Worm (Caenorhabditis elegans) whole organism, mixed stage, embryonic: Measurements from ENCODE around the gene copb-2.

ENCODE experiments used
- M03D4.4 ChIP-seq: sonication (generic microtip); optimal IDR thresholded peaks from 2 replicates; lab custom pipeline; 2017; ENCODE audit warnings: mild to moderate bottlenecking, missing genetic modification characterization, missing compliant biosample characterization
- blmp-1 ChIP-seq: fragments of 150-350 bp; optimal IDR thresholded peaks from 2 replicates; lab custom pipeline; 2014; ENCODE audit warnings: missing biosample characterization, missing genetic modification characterization
- ceh-39 ChIP-seq: fragments of 150-350 bp; optimal IDR thresholded peaks from 2 replicates; lab custom pipeline; 2014; ENCODE audit warnings: missing biosample characterization, missing genetic modification characterization
- cnd-1 ChIP-seq: fragments of 200-800 bp; sonication (Bioruptor generic); optimal IDR thresholded peaks from 2 replicates; lab custom pipeline; 2018; ENCODE audit warnings: mild to moderate bottlenecking, missing genetic modification characterization, missing compliant biosample characterization
- elt-1 ChIP-seq: sonication (generic microtip); optimal IDR thresholded peaks from 2 replicates; lab custom pipeline; 2017; ENCODE audit warnings: missing genetic modification characterization, mild to moderate bottlenecking, missing compliant biosample characterization, antibody characterized with exemption, moderate library complexity, borderline replicate concordance; ENCODE audit not compliant: insufficient read depth
- elt-3 ChIP-seq: fragments of 150-350 bp; optimal IDR thresholded peaks from 2 replicates; lab custom pipeline; 2014; ENCODE audit warnings: missing biosample characterization, missing genetic modification characterization
- lin-13 ChIP-seq: fragments of 150-350 bp; optimal IDR thresholded peaks from 2 replicates; lab custom pipeline; 2014; ENCODE audit warnings: missing biosample characterization, missing genetic modification characterization
- mep-1 ChIP-seq: fragments of 150-350 bp; optimal IDR thresholded peaks from 2 replicates; lab custom pipeline; 2017; ENCODE audit warnings: missing biosample characterization, missing genetic modification reagents, missing genetic modification characterization, inconsistent platforms
- nhr-237 ChIP-seq: fragments of 150-350 bp; optimal IDR thresholded peaks from 2 replicates; lab custom pipeline; 2014; ENCODE audit warnings: missing biosample characterization, missing genetic modification characterization
- pha-4 ChIP-seq: fragments of 150-350 bp; optimal IDR thresholded peaks from 2 replicates; lab custom pipeline; 2018; ENCODE audit warnings: missing biosample characterization, missing genetic modification reagents, missing genetic modification characterization
- snpc-4 ChIP-seq: fragments of 150-350 bp; optimal IDR thresholded peaks from 2 replicates; lab custom pipeline; 2014; ENCODE audit warnings: missing biosample characterization, missing genetic modification characterization
- unc-62 ChIP-seq: fragments of 150-350 bp; optimal IDR thresholded peaks from 2 replicates; lab custom pipeline; 2014; ENCODE audit warnings: missing biosample characterization, missing genetic modification reagents, missing genetic modification characterization
- zip-8 ChIP-seq: fragments of 150-350 bp; optimal IDR thresholded peaks from 2 replicates; lab custom pipeline; 2014; ENCODE audit warnings: missing biosample characterization, missing genetic modification characterization
- ztf-11 ChIP-seq: fragments of 150-350 bp; optimal IDR thresholded peaks from 2 replicates; lab custom pipeline; 2014; ENCODE audit warnings: missing biosample characterization, missing genetic modification characterization

DNA sequence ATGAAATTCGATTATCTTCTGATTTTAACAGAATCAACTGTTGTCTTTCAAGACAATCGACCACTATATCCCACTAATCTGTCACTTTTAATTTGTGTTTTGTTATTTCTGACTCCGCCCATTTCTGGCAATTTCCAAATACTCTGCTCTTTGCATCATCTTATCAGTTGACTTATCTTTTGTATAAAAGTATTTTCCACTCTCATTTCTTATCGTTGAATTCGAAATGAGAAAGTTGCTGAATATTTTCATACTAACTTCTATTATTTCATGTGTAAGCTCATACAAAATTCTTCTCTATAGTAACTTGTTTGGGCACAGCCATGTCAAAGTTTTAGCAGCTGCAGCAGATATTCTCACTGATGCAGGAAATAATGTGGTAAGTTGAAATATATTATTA, 40.6 kb downstream of the copb-2 start, which contains the start of gene ugt-21:
- TF ChIP-seq nhr-237 (tag; lab: Kevin White, UChicago) (no peak), pha-4 (tag; lab: Kevin White, UChicago) (no peak), elt-1 (tag; lab: Kevin White, UChicago) (no peak), lin-13 (tag; lab: Kevin White, UChicago) (no peak), zip-8 (tag; lab: Kevin White, UChicago) (no peak), snpc-4 (tag; lab: Kevin White, UChicago) (no peak), ceh-39 (tag; lab: Kevin White, UChicago) (no peak), elt-3 (no peak), unc-62 (GFP tag; lab: Kevin White, UChicago) (no peak), blmp-1 (no peak), mep-1 (tag; lab: Kevin White, UChicago) (no peak), ztf-11 (tag; lab: Kevin White, UChicago) (no peak), cnd-1 (tag; lab: Kevin White, UChicago) (no peak), M03D4.4 (tag; lab: Kevin White, UChicago) (no peak)
